Fruit fly (Drosophila melanogaster) whole organism: ENCODE results near the gene Atf3.

Experiments
- CG8478 ChIP-seq: fragments of >200 bp; optimal IDR thresholded peaks from 2 replicates; lab custom pipeline; 2018; ENCODE audit warnings: inconsistent platforms
- psq ChIP-seq: fragments of >200 bp; optimal IDR thresholded peaks from 2 replicates; lab custom pipeline; 2017

dm6 chrX:1322214-1322613 is 47.1 kb upstream of the Atf3 start, which contains the start of gene DAAM:
- TF ChIP-seq CG8478 (lab: Kevin White, UChicago) (no peak), psq (lab: Kevin White, UChicago) (no peak)
